In the genomic region with DNA sequence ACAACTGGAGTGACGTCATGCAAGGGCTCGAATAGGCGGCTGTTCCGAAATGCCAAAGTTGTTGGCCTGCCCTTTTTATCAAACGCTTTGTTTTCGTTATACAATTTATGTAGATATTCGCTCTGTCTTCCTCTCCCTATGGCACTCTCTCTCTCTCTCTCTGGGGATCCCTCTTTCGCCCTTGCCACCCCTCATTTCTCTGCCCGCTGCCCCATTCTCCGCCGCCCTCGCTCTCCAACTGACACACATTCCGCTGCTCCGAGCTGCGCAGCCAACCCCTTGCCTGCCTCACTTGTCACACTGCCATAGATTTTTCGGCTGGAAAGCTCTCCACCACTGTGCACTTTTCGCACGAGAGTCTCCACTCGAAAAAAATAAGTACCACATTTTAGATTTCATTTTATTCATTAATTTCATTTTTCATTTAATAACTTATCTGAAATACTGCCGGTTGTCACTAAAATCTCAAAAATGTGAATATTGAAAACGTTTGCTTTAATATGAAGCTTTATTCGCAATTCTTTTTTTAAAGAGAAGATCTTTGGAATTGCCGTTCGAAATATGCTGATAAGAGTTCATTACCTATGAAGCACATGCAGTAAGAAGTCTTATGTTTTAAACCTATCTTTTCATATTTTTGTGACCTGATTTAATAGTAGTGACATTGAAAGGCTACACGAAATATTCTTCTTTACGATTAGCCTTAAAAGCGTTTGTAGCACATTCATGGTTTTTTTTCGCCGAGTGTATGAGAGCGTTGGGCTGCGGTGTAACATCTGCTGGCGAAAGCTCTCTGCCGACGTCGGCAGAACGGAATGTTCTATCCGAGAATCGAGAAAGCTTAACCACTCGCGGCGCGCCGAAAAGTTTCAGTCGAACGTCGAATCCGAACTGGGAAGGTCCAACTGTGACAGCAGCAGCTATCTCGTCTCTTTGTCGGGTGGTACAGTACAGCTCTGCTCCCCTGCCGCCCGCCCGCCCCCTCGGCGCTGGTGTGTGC, we compare ENCODE assay signal across 1 fruit fly cellular context.
A peak's percentile ranks its signal among the peaks of the same experiment; 100 is the strongest.
TF ChIP-seq lines count a peak whose summit lies in the region.

No protein-coding gene starts in this region.

TF ChIP-seq in whole organism, embryonic, 481 proteins besides CTCF, POLR2A, EP300 and RAD21 (continued from another document):
- TF ChIP-seq Blimp-1 (GFP tag; optimal IDR thresholded peaks at IDR 0.05; lab: Kevin White, UChicago) (peak; percentile 84), CG11398 (GFP tag; optimal IDR thresholded peaks at IDR 0.05; lab: Kevin White, UChicago) (peak; percentile 17), CG13624 (GFP tag; optimal IDR thresholded peaks at IDR 0.05; lab: Kevin White, UChicago) (peak; percentile 81), CG3407 (GFP tag; optimal IDR thresholded peaks at IDR 0.05; lab: Kevin White, UChicago) (peak; percentile 59), insv (GFP tag; optimal IDR thresholded peaks at IDR 0.05; lab: Kevin White, UChicago) (peak in 1 of 2 experiments; percentile 72), CG15011 (GFP tag; optimal IDR thresholded peaks at IDR 0.05; lab: Kevin White, UChicago) (peak; percentile 93), CG12942 (GFP tag; optimal IDR thresholded peaks at IDR 0.05; lab: Kevin White, UChicago) (peak; percentile 58), schlank (tag; optimal IDR thresholded peaks at IDR 0.05; lab: Kevin White, UChicago) (peak; percentile 53), CG12104 (GFP tag; optimal IDR thresholded peaks at IDR 0.05; lab: Kevin White, UChicago) (peak; percentile 95), lmd (GFP tag; IDR thresholded peaks at IDR 0.05; lab: Robert Waterston, UW) (peak; percentile 72), Hsf (GFP tag; optimal IDR thresholded peaks at IDR 0.05; lab: Kevin White, UChicago) (peak; percentile 85), Gug (GFP tag; IDR thresholded peaks at IDR 0.05; lab: Robert Waterston, UW) (peak; percentile 65), GATAe (GFP tag; conservative IDR thresholded peaks at IDR 0.05; lab: Robert Waterston, UW) (0 out of 2 replicates have a peak, but pooled peaks have one; percentile 30), C15 (GFP tag; IDR thresholded peaks at IDR 0.05; lab: Robert Waterston, UW) (0 out of 3 replicates have a peak, but pooled peaks have one; percentile 19), emc (GFP tag; optimal IDR thresholded peaks at IDR 0.05; lab: Kevin White, UChicago) (peak; percentile 63), maf-S (GFP tag; optimal IDR thresholded peaks at IDR 0.05; lab: Kevin White, UChicago) (peak; percentile 63), CG10959 (GFP tag; IDR thresholded peaks at IDR 0.05; lab: Robert Waterston, UW) (no peak), H2.0 (GFP tag; IDR thresholded peaks at IDR 0.05; lab: Robert Waterston, UW) (no peak), CG31224 (GFP tag; IDR thresholded peaks at IDR 0.05; lab: Robert Waterston, UW) (peak; percentile 37), CG30020 (tag; optimal IDR thresholded peaks at IDR 0.05; lab: Kevin White, UChicago) (peak; percentile 53), bigmax (GFP tag; optimal IDR thresholded peaks at IDR 0.05; lab: Kevin White, UChicago) (no peak), gce (GFP tag; IDR thresholded peaks at IDR 0.05; lab: Robert Waterston, UW) (no peak), gcm2 (GFP tag; optimal IDR thresholded peaks at IDR 0.05; lab: Kevin White, UChicago) (peak; percentile 53), CG2875 (GFP tag; optimal IDR thresholded peaks at IDR 0.05; lab: Kevin White, UChicago) (peak; percentile 79), CG14860 (GFP tag; IDR thresholded peaks at IDR 0.05; lab: Robert Waterston, UW; ENCODE audit: partially characterized antibody) (no peak), knrl (GFP tag; IDR thresholded peaks at IDR 0.05; lab: Robert Waterston, UW; ENCODE audit: partially characterized antibody) (peak; percentile 14; the same call in 1 of the 3 replicates), CG8478 (optimal IDR thresholded peaks at IDR 0.05; lab: Kevin White, UChicago) (no peak), salm (tag; optimal IDR thresholded peaks at IDR 0.05; lab: Kevin White, UChicago) (peak; percentile 66), CG7357 (GFP tag; IDR thresholded peaks at IDR 0.05; lab: Robert Waterston, UW) (peak; percentile 69; the same call in 1 of the 3 replicates), CG9727 (GFP tag; optimal IDR thresholded peaks at IDR 0.05; lab: Kevin White, UChicago) (peak; percentile 95), CG15073 (GFP tag; optimal IDR thresholded peaks at IDR 0.05; lab: Kevin White, UChicago) (peak; percentile 6), unpg (GFP tag; optimal IDR thresholded peaks at IDR 0.05; lab: Kevin White, UChicago) (peak; percentile 67), CG34224 (GFP tag; IDR thresholded peaks at IDR 0.05; lab: Robert Waterston, UW; ENCODE audit: partially characterized antibody) (peak; percentile 28; the same call in 1 of the 3 replicates), Ada2b (GFP tag; IDR thresholded peaks at IDR 0.05; lab: Robert Waterston, UW) (peak; percentile 34; the same call in 1 of the 2 replicates), HLHmδ (GFP tag; optimal IDR thresholded peaks at IDR 0.05; lab: Kevin White, UChicago) (no peak), CG31388 (GFP tag; optimal IDR thresholded peaks at IDR 0.05; lab: Kevin White, UChicago) (peak; percentile 2), CG7556 (GFP tag; optimal IDR thresholded peaks at IDR 0.05; lab: Kevin White, UChicago) (peak; percentile 98), NK7.1 (GFP tag; optimal IDR thresholded peaks at IDR 0.05; lab: Kevin White, UChicago) (peak; percentile 66), Bteb2 (GFP tag; optimal IDR thresholded peaks at IDR 0.05; lab: Kevin White, UChicago) (peak; percentile 75), CG8290 (GFP tag; optimal IDR thresholded peaks at IDR 0.05; lab: Kevin White, UChicago) (peak; percentile 62), CG8290 (tag; optimal IDR thresholded peaks at IDR 0.05; lab: Kevin White, UChicago) (peak in 1 of 2 experiments; percentile 81), lola (GFP tag; optimal IDR thresholded peaks at IDR 0.05; lab: Kevin White, UChicago) (peak in 1 of 3 experiments; percentile 78), caup (GFP tag; optimal IDR thresholded peaks at IDR 0.05; lab: Kevin White, UChicago; ENCODE audit: severe bottlenecking) (peak; percentile 82), CG13894 (tag; optimal IDR thresholded peaks at IDR 0.05; lab: Kevin White, UChicago) (peak; percentile 51), Hr78 (GFP tag; optimal IDR thresholded peaks at IDR 0.05; lab: Kevin White, UChicago) (peak in 1 of 2 experiments; percentile 85), CG6175 (GFP tag; IDR thresholded peaks at IDR 0.05; lab: Robert Waterston, UW) (peak; percentile 52; the same call in 2 of the 3 replicates)
TF ChIP-seq in whole organism, embryonic: peak in this region for 368.
